Worm (Caenorhabditis elegans) whole organism, L4 larva: ENCODE results near the gene nhr-212.

ENCODE experiments used
- D1046.2 ChIP-seq: fragments of 200-800 bp; sonication (Bioruptor generic); IDR thresholded peaks from 2 replicates; pipeline ENCODE4 v1.3.6; 2022; ENCODE audit warnings: missing genetic modification characterization, missing compliant biosample characterization
- F26F4.8 ChIP-seq: fragments of 200-800 bp; sonication (Bioruptor generic); conservative IDR thresholded peaks from 2 replicates; pipeline ENCODE4 v1.3.6; 2022; ENCODE audit warnings: missing genetic modification characterization, missing compliant biosample characterization
- F49E8.2 ChIP-seq: sonication (generic microtip); optimal IDR thresholded peaks from 2 replicates; lab custom pipeline; 2016; ENCODE audit warnings: missing compliant biosample characterization, mild to moderate bottlenecking, missing genetic modification characterization, borderline replicate concordance
- R02D3.7 ChIP-seq: fragments of 150-350 bp; sonication (generic microtip); optimal IDR thresholded peaks from 3 replicates; lab custom pipeline; 2014; ENCODE audit warnings: missing biosample characterization, missing genetic modification characterization
- T20F7.1 ChIP-seq: fragments of 200-800 bp; sonication (Bioruptor generic); optimal IDR thresholded peaks from 2 replicates; lab custom pipeline; 2018; ENCODE audit warnings: mild to moderate bottlenecking, missing genetic modification characterization, missing compliant biosample characterization
- Y48G9A.11 ChIP-seq: fragments of 200-800 bp; sonication (Bioruptor generic); IDR thresholded peaks from 2 replicates; pipeline ENCODE4 v1.3.6; 2022; ENCODE audit warnings: missing genetic modification reagents, missing genetic modification characterization, missing compliant biosample characterization
- Y75B8A.6 ChIP-seq: fragments of 200-800 bp; sonication (Bioruptor generic); IDR thresholded peaks from 2 replicates; pipeline ENCODE4 v1.3.6; 2022; ENCODE audit warnings: missing genetic modification reagents, missing genetic modification characterization, missing compliant biosample characterization
- ZK337.2 ChIP-seq: fragments of 200-800 bp; sonication (Bioruptor generic); IDR thresholded peaks from 2 replicates; pipeline ENCODE4 v1.3.6; 2022; ENCODE audit warnings: missing genetic modification reagents, missing genetic modification characterization, missing compliant biosample characterization
- aha-1 ChIP-seq: fragments of 150-350 bp; peaks from one replicate; lab custom pipeline; 2014; ENCODE audit warnings: missing biosample characterization, missing genetic modification characterization
- ama-1 ChIP-seq: fragments of 150-350 bp; optimal IDR thresholded peaks from 2 replicates; lab custom pipeline; 2014; ENCODE audit warnings: inconsistent platforms, mixed read lengths
- ceh-20 ChIP-seq: fragments of 200-800 bp; sonication (Bioruptor generic); IDR thresholded peaks from 2 replicates; pipeline ENCODE4 v1.3.6; 2022; ENCODE audit warnings: missing genetic modification reagents, missing genetic modification characterization, missing compliant biosample characterization
- ceh-28 ChIP-seq: fragments of 150-350 bp; optimal IDR thresholded peaks from 2 replicates; lab custom pipeline; 2014; ENCODE audit warnings: missing biosample characterization, missing genetic modification reagents, missing genetic modification characterization
- ceh-44 ChIP-seq: fragments of 200-800 bp; sonication (Bioruptor generic); IDR thresholded peaks from 2 replicates; pipeline ENCODE4 v1.3.6; 2022; ENCODE audit warnings: missing genetic modification reagents, missing genetic modification characterization, missing compliant biosample characterization
- ceh-62 ChIP-seq: sonication (generic microtip); optimal IDR thresholded peaks from 2 replicates; lab custom pipeline; 2017; ENCODE audit warnings: missing biosample characterization, missing genetic modification characterization
- cey-2 ChIP-seq: sonication (generic microtip); optimal IDR thresholded peaks from 3 replicates; lab custom pipeline; 2017; ENCODE audit warnings: missing genetic modification characterization, mild to moderate bottlenecking, missing compliant biosample characterization, antibody characterized with exemption, borderline replicate concordance; ENCODE audit not compliant: insufficient read depth
- daf-12 ChIP-seq: fragments of 150-350 bp; optimal IDR thresholded peaks from 2 replicates; lab custom pipeline; 2014; ENCODE audit warnings: missing biosample characterization, missing genetic modification reagents, missing genetic modification characterization
- daf-16 ChIP-seq, 3 experiments: sonication (generic microtip); optimal IDR thresholded peaks; 2 replicates each; lab custom pipeline; 2016 to 2017; ENCODE audit warnings: missing genetic modification characterization in 3 of 3, missing genetic modification reagents in 3 of 3, mild to moderate bottlenecking in 2 of 3, missing compliant biosample characterization in 2 of 3, missing biosample characterization in 1 of 3, moderate library complexity in 1 of 3
- daf-19 ChIP-seq: fragments of 200-800 bp; sonication (Bioruptor generic); conservative IDR thresholded peaks from 2 replicates; pipeline ENCODE4 v1.3.6; 2022; ENCODE audit warnings: missing genetic modification characterization, missing compliant biosample characterization
- dmd-6 ChIP-seq: fragments of 200-800 bp; sonication (Bioruptor generic); IDR thresholded peaks from 2 replicates; pipeline ENCODE4 v1.3.6; 2022; ENCODE audit warnings: missing genetic modification reagents, missing genetic modification characterization, missing compliant biosample characterization
- dpl-1 ChIP-seq: fragments of 150-350 bp; optimal IDR thresholded peaks from 2 replicates; lab custom pipeline; 2014; ENCODE audit warnings: missing biosample characterization, missing genetic modification reagents, missing genetic modification characterization
- egl-43 ChIP-seq: fragments of 200-800 bp; sonication (Bioruptor generic); IDR thresholded peaks from 2 replicates; pipeline ENCODE4 v1.3.6; 2022; ENCODE audit warnings: missing genetic modification reagents, missing genetic modification characterization, missing compliant biosample characterization
- gei-8 ChIP-seq: fragments of 200-800 bp; sonication (Bioruptor generic); optimal IDR thresholded peaks from 2 replicates; lab custom pipeline; 2018; ENCODE audit warnings: mild to moderate bottlenecking, missing genetic modification characterization, missing compliant biosample characterization
- lim-7 ChIP-seq: fragments of 200-800 bp; sonication (Bioruptor generic); IDR thresholded peaks from 2 replicates; pipeline ENCODE4 v1.3.6; 2022; ENCODE audit warnings: missing genetic modification characterization, missing compliant biosample characterization
- lin-39 ChIP-seq: fragments of 150-350 bp; optimal IDR thresholded peaks from 2 replicates; lab custom pipeline; 2014; ENCODE audit warnings: missing biosample characterization, missing genetic modification reagents, missing genetic modification characterization
- madf-5 ChIP-seq, 2 experiments: fragments of 200-800 bp; sonication (Bioruptor generic); IDR thresholded peaks; 2 replicates each; pipeline ENCODE4 v1.3.6; 2022; ENCODE audit warnings: missing compliant biosample characterization in 2 of 2, missing genetic modification characterization in 2 of 2
- madf-9 ChIP-seq: fragments of 200-800 bp; sonication (Bioruptor generic); conservative IDR thresholded peaks from 2 replicates; pipeline ENCODE4 v1.3.6; 2022; ENCODE audit warnings: missing genetic modification reagents, missing genetic modification characterization, missing compliant biosample characterization
- mes-2 ChIP-seq: sonication (generic microtip); optimal IDR thresholded peaks from 2 replicates; lab custom pipeline; 2016; ENCODE audit warnings: missing genotype, mild to moderate bottlenecking, missing genetic modification characterization, missing compliant biosample characterization; ENCODE audit not compliant: poor library complexity, severe bottlenecking
- nhr-10 ChIP-seq: fragments of 150-350 bp; optimal IDR thresholded peaks from 2 replicates; lab custom pipeline; 2014; ENCODE audit warnings: missing biosample characterization, missing genetic modification characterization
- nhr-25 ChIP-seq: sonication (generic microtip); optimal IDR thresholded peaks from 2 replicates; lab custom pipeline; 2017; ENCODE audit warnings: missing genetic modification characterization, mild to moderate bottlenecking, missing compliant biosample characterization, antibody characterized with exemption, moderate library complexity, borderline replicate concordance; ENCODE audit not compliant: insufficient read depth
- nhr-28 ChIP-seq: fragments of 150-350 bp; optimal IDR thresholded peaks from 2 replicates; lab custom pipeline; 2014; ENCODE audit warnings: missing biosample characterization, missing genetic modification characterization
- nhr-76 ChIP-seq: fragments of 150-350 bp; optimal IDR thresholded peaks from 2 replicates; lab custom pipeline; 2014; ENCODE audit warnings: missing biosample characterization, missing genetic modification characterization
- nhr-77 ChIP-seq: fragments of 150-350 bp; optimal IDR thresholded peaks from 2 replicates; lab custom pipeline; 2014; ENCODE audit warnings: missing biosample characterization, missing genetic modification characterization
- pqm-1 ChIP-seq: sonication (generic microtip); optimal IDR thresholded peaks from 2 replicates; lab custom pipeline; 2017; ENCODE audit warnings: missing biosample characterization, missing genetic modification characterization
- set-16 ChIP-seq: fragments of 200-800 bp; sonication (Bioruptor generic); IDR thresholded peaks from 2 replicates; pipeline ENCODE4 v1.3.6; 2022; ENCODE audit warnings: missing genetic modification reagents, missing genetic modification characterization, missing compliant biosample characterization
- snpc-4 ChIP-seq: fragments of 150-350 bp; optimal IDR thresholded peaks from 2 replicates; lab custom pipeline; 2014; ENCODE audit warnings: missing biosample characterization, missing genetic modification characterization
- spr-1 ChIP-seq: sonication (generic microtip); optimal IDR thresholded peaks from 2 replicates; lab custom pipeline; 2016; ENCODE audit warnings: mild to moderate bottlenecking, missing genetic modification characterization, missing compliant biosample characterization
- spr-3 ChIP-seq: fragments of 200-800 bp; sonication (Bioruptor generic); optimal IDR thresholded peaks from 2 replicates; lab custom pipeline; 2018; ENCODE audit warnings: mild to moderate bottlenecking, missing genetic modification characterization, missing compliant biosample characterization
- unc-62 ChIP-seq, 3 experiments: fragments of 150-350 bp in 1 of 3; sonication (generic microtip); optimal IDR thresholded peaks in 2 of 3; peaks in 1 of 3; 1 replicate in 1 of 3; 2 replicates in 2 of 3; lab custom pipeline; 2014 to 2017; ENCODE audit warnings: missing biosample characterization in 3 of 3, missing genetic modification characterization in 3 of 3, missing genetic modification reagents in 3 of 3, missing genotype in 1 of 3
- zag-1 ChIP-seq: fragments of 150-350 bp; optimal IDR thresholded peaks from 2 replicates; lab custom pipeline; 2014; ENCODE audit warnings: missing biosample characterization, missing genetic modification characterization
- zfp-2 ChIP-seq: sonication (generic microtip); optimal IDR thresholded peaks from 2 replicates; lab custom pipeline; 2016; ENCODE audit warnings: mild to moderate bottlenecking, missing genetic modification characterization, missing compliant biosample characterization
- ztf-11 ChIP-seq: fragments of 150-350 bp; optimal IDR thresholded peaks from 2 replicates; lab custom pipeline; 2014; ENCODE audit warnings: missing biosample characterization, missing genetic modification characterization

Gene nhr-212

ce11 chrV:487980-488379 lies 3.3 kb downstream of the nhr-212 start:
- TF ChIP-seq set-16 (peak; percentile 64), R02D3.7 (no peak), ama-1 (lab: Kevin White, UChicago) (no peak), daf-19 (GFP tag; lab: Robert Waterston, UW) (no peak), ztf-11 (tag; lab: Kevin White, UChicago) (no peak), pqm-1 (tag; lab: Kevin White, UChicago) (no peak), lim-7 (0 out of 2 replicates have a peak, but pooled peaks have one; percentile 3), ceh-62 (tag; lab: Kevin White, UChicago) (no peak), zag-1 (tag; lab: Kevin White, UChicago) (no peak), F49E8.2 (no peak), mes-2 (tag; lab: Kevin White, UChicago) (no peak), zfp-2 (tag; lab: Kevin White, UChicago) (no peak), spr-3 (no peak), ceh-20 (GFP tag; lab: Robert Waterston, UW) (no peak), ZK337.2 (GFP tag; lab: Robert Waterston, UW) (no peak), cey-2 (tag; lab: Kevin White, UChicago) (no peak), F26F4.8 (GFP tag; lab: Robert Waterston, UW) (no peak), madf-9 (no peak), Y48G9A.11 (GFP tag; lab: Robert Waterston, UW) (no peak), egl-43 (0 out of 2 replicates have a peak, but pooled peaks have one; percentile 63), T20F7.1 (GFP tag; lab: Kevin White, UChicago) (no peak), aha-1 (peak; percentile 11), nhr-25 (tag; lab: Kevin White, UChicago) (no peak)

ce11 chrV:489320-489719 lies 4.7 kb downstream of the nhr-212 start, which contains the start of gene nhr-106:
Gene nhr-106 (plus strand): TSS chrV:489620.
- TF ChIP-seq spr-1 (tag; lab: Kevin White, UChicago): no peak
- no peak for TF ChIP-seq daf-16 (GFP tag; optimal IDR thresholded peaks at IDR 0.05; lab: Kevin White, UChicago)
- TF ChIP-seq daf-16 (tag; optimal IDR thresholded peaks at IDR 0.05; lab: Kevin White, UChicago): peak; percentile 26
- no peak for TF ChIP-seq dpl-1 (GFP tag; lab: Kevin White, UChicago)
- no peak for TF ChIP-seq cey-2 (tag; lab: Kevin White, UChicago)
- TF ChIP-seq dmd-6 (GFP tag; lab: Robert Waterston, UW): peak; percentile 48; the same call in 1 of the 2 replicates
- peak; percentile 20 for TF ChIP-seq pqm-1 (tag; lab: Kevin White, UChicago)
- no peak for TF ChIP-seq Y75B8A.6 (GFP tag; lab: Robert Waterston, UW)
- TF ChIP-seq lin-39 (tag; lab: Kevin White, UChicago): no peak
- peak; percentile 78 for TF ChIP-seq nhr-28
- no peak for TF ChIP-seq unc-62 (GFP tag; optimal IDR thresholded peaks at IDR 0.05 in 1 of 2; lab: Kevin White, UChicago)
- no peak for TF ChIP-seq unc-62 (tag; optimal IDR thresholded peaks at IDR 0.05; lab: Kevin White, UChicago)
- no peak for TF ChIP-seq gei-8
- no peak for TF ChIP-seq daf-12 (tag; lab: Kevin White, UChicago)
- TF ChIP-seq D1046.2: no peak
- no peak for TF ChIP-seq ceh-44 (GFP tag; lab: Robert Waterston, UW)
- TF ChIP-seq ceh-28 (tag; lab: Kevin White, UChicago): no peak
- TF ChIP-seq zag-1 (tag; lab: Kevin White, UChicago): no peak
- TF ChIP-seq snpc-4 (tag; lab: Kevin White, UChicago): no peak
- TF ChIP-seq nhr-10 (tag; lab: Kevin White, UChicago): no peak
- no peak for TF ChIP-seq aha-1
- no peak for TF ChIP-seq ceh-62 (tag; lab: Kevin White, UChicago)
- TF ChIP-seq nhr-77 (tag; lab: Kevin White, UChicago): no peak
- TF ChIP-seq madf-9: no peak
- TF ChIP-seq madf-5 (GFP tag; IDR thresholded peaks at IDR 0.05; lab: Robert Waterston, UW): no peak
- no peak for TF ChIP-seq nhr-76 (tag; lab: Kevin White, UChicago)
- no peak for TF ChIP-seq ztf-11 (tag; lab: Kevin White, UChicago)
